Worm (Caenorhabditis elegans): ENCODE results near the gene C46A5.4.
A peak's percentile ranks its signal among the peaks of the same experiment; 100 is the strongest.

C46A5.4 gene

ce11 chrIV:7710824-7711223 lies 46.3 kb downstream of the C46A5.4 start, which contains the start of gene nhr-8:
Gene nhr-8, plus strand, starts transcription at chrIV:7710983.
- TF ChIP-seq fos-1 (tag; optimal IDR thresholded peaks at IDR 0.05): peak; percentile 42
- peak; percentile 98 for TF ChIP-seq pqm-1 (tag; optimal IDR thresholded peaks at IDR 0.05)
- TF ChIP-seq elt-2 (tag; optimal IDR thresholded peaks at IDR 0.05): peak; percentile 99
- peak; percentile 75 for TF ChIP-seq jun-1 (tag; optimal IDR thresholded peaks at IDR 0.05)
- TF ChIP-seq ztf-11 (tag; optimal IDR thresholded peaks at IDR 0.05): no peak
- TF ChIP-seq mml-1 (tag; optimal IDR thresholded peaks at IDR 0.05): no peak
- peak; percentile 51 for TF ChIP-seq ceh-28 (tag; optimal IDR thresholded peaks at IDR 0.05)

- TF ChIP-seq mdl-1 (tag; optimal IDR thresholded peaks at IDR 0.05) (no peak), elt-2 (tag; optimal IDR thresholded peaks at IDR 0.05) (peak; percentile 35), sea-2 (GFP tag; optimal IDR thresholded peaks at IDR 0.05) (no peak), tbx-2 (tag; optimal IDR thresholded peaks at IDR 0.05) (peak; percentile 13), pha-4 (tag; optimal IDR thresholded peaks at IDR 0.05) (peak; percentile 82), snpc-4 (tag; optimal IDR thresholded peaks at IDR 0.05) (peak; percentile 67), nhr-25 (tag; optimal IDR thresholded peaks at IDR 0.05) (no peak), ceh-82 (tag; optimal IDR thresholded peaks at IDR 0.05) (no peak), zag-1 (tag; optimal IDR thresholded peaks at IDR 0.05) (no peak), lsy-12 (tag; optimal IDR thresholded peaks at IDR 0.05) (no peak), aly-2 (tag; optimal IDR thresholded peaks at IDR 0.05) (no peak), nhr-23 (tag; optimal IDR thresholded peaks at IDR 0.05) (peak; percentile 67), nfya-1 (tag; optimal IDR thresholded peaks at IDR 0.05; ENCODE audit: insufficient read depth) (peak; percentile 68), ceh-9 (tag; optimal IDR thresholded peaks at IDR 0.05) (no peak), pqm-1 (tag; optimal IDR thresholded peaks at IDR 0.05) (peak; percentile 34), hmg-11 (tag; optimal IDR thresholded peaks at IDR 0.05) (peak; percentile 57), lin-15B (tag; optimal IDR thresholded peaks at IDR 0.05) (peak; percentile 88)
These were observed 47.4 kb downstream of the C46A5.4 start, which contains the start of the genes mrpl-1, emc-6 and mrps-24 for ce11 chrIV:7709701-7710100. Gene mrpl-1, minus strand, starts transcription at chrIV:7709701. Gene emc-6, minus strand, starts transcription at chrIV:7709736. Gene mrps-24, plus strand, starts transcription at chrIV:7710045.

- TF ChIP-seq lin-39 (tag; optimal IDR thresholded peaks at IDR 0.05) (no peak), mml-1 (tag; optimal IDR thresholded peaks at IDR 0.05) (no peak), nhr-77 (tag; optimal IDR thresholded peaks at IDR 0.05) (no peak), daf-12 (tag; optimal IDR thresholded peaks at IDR 0.05) (no peak), nhr-23 (tag; optimal IDR thresholded peaks at IDR 0.05) (no peak), pqm-1 (tag; optimal IDR thresholded peaks at IDR 0.05) (no peak), nhr-11 (tag; optimal IDR thresholded peaks at IDR 0.05) (no peak), ama-1 (optimal IDR thresholded peaks at IDR 0.05) (no peak), egl-5 (tag; optimal IDR thresholded peaks at IDR 0.05) (no peak), ceh-16 (tag; optimal IDR thresholded peaks at IDR 0.05) (no peak), nhr-25 (tag; optimal IDR thresholded peaks at IDR 0.05) (no peak)
These were observed 50.3 kb downstream of the C46A5.4 start, which contains the start of gene F33D4.4 for ce11 chrIV:7706805-7707204. Gene F33D4.4, minus strand, starts transcription at chrIV:7706905.

- TF ChIP-seq tbx-2 (tag; optimal IDR thresholded peaks at IDR 0.05) (no peak), R02D3.7 (tag; optimal IDR thresholded peaks at IDR 0.05) (no peak), nhr-76 (tag; optimal IDR thresholded peaks at IDR 0.05) (no peak), nhr-77 (tag; optimal IDR thresholded peaks at IDR 0.05) (no peak), elt-2 (tag; optimal IDR thresholded peaks at IDR 0.05) (no peak), pqm-1 (tag; optimal IDR thresholded peaks at IDR 0.05) (no peak), nhr-237 (tag; optimal IDR thresholded peaks at IDR 0.05) (no peak), nhr-23 (tag; optimal IDR thresholded peaks at IDR 0.05) (no peak), nhr-25 (tag; optimal IDR thresholded peaks at IDR 0.05) (no peak), nhr-67 (tag; optimal IDR thresholded peaks at IDR 0.05) (no peak), ztf-11 (tag; optimal IDR thresholded peaks at IDR 0.05) (no peak), ceh-16 (tag; optimal IDR thresholded peaks at IDR 0.05) (no peak), eor-1 (tag; optimal IDR thresholded peaks at IDR 0.05) (no peak), ZK546.5 (tag; optimal IDR thresholded peaks at IDR 0.05) (no peak), sea-2 (GFP tag; optimal IDR thresholded peaks at IDR 0.05) (no peak), ceh-9 (tag; optimal IDR thresholded peaks at IDR 0.05) (no peak), nhr-28 (tag; optimal IDR thresholded peaks at IDR 0.05) (no peak), mdl-1 (tag; optimal IDR thresholded peaks at IDR 0.05) (no peak), nhr-12 (tag; optimal IDR thresholded peaks at IDR 0.05) (no peak), skn-1 (tag; optimal IDR thresholded peaks at IDR 0.05) (no peak)
These were observed 58.8 kb downstream of the C46A5.4 start, which contains the start of gene flp-13 for ce11 chrIV:7698320-7698719. Gene flp-13, minus strand, starts transcription at chrIV:7698420.

Measured in whole organism, L3 larva.